Worm (Caenorhabditis elegans) whole organism, early embryonic: ENCODE results near the gene M02D8.6.

Source experiments
- B0310.2 ChIP-seq: sonication (generic microtip); optimal IDR thresholded peaks from 2 replicates; lab custom pipeline; 2016; ENCODE audit warnings: mild to moderate bottlenecking, missing genetic modification characterization, missing compliant biosample characterization
- F13C5.2 ChIP-seq: sonication (generic microtip); optimal IDR thresholded peaks from 2 replicates; lab custom pipeline; 2017; ENCODE audit warnings: mild to moderate bottlenecking, missing genetic modification characterization, inconsistent platforms, missing compliant biosample characterization
- aly-1 ChIP-seq: sonication (generic microtip); optimal IDR thresholded peaks from 2 replicates; lab custom pipeline; 2016; ENCODE audit warnings: missing genetic modification characterization, missing compliant biosample characterization
- ama-1 ChIP-seq: fragments of 150-350 bp; optimal IDR thresholded peaks from 2 replicates; lab custom pipeline; 2014
- ceh-13 ChIP-seq: fragments of 200-800 bp; sonication (Bioruptor generic); optimal IDR thresholded peaks from 2 replicates; lab custom pipeline; 2018; ENCODE audit warnings: mild to moderate bottlenecking, missing genetic modification characterization, missing compliant biosample characterization
- ceh-36 ChIP-seq: sonication (generic microtip); optimal IDR thresholded peaks from 2 replicates; lab custom pipeline; 2016; ENCODE audit warnings: missing genetic modification characterization, inconsistent platforms, missing compliant biosample characterization
- hmg-4 ChIP-seq: fragments of 200-800 bp; sonication (Bioruptor generic); optimal IDR thresholded peaks from 2 replicates; lab custom pipeline; 2018; ENCODE audit warnings: mild to moderate bottlenecking, missing genetic modification characterization, missing compliant biosample characterization
- hnd-1 ChIP-seq: sonication (generic microtip); optimal IDR thresholded peaks from 2 replicates; lab custom pipeline; 2016; ENCODE audit warnings: missing genetic modification characterization, missing compliant biosample characterization
- pes-1 ChIP-seq: fragments of 200-800 bp; sonication (Bioruptor generic); IDR thresholded peaks from 2 replicates; pipeline ENCODE4 v1.3.6; 2022; ENCODE audit warnings: missing genetic modification reagents, missing genetic modification characterization, missing compliant biosample characterization
- sea-1 ChIP-seq: fragments of 200-800 bp; sonication (Bioruptor generic); conservative IDR thresholded peaks from 2 replicates; pipeline ENCODE4 v1.3.6; 2022; ENCODE audit warnings: missing genetic modification characterization, missing compliant biosample characterization
- tbx-11 ChIP-seq: fragments of 200-800 bp; sonication (Bioruptor generic); IDR thresholded peaks from 2 replicates; pipeline ENCODE4 v1.3.6; 2022; ENCODE audit warnings: missing genetic modification characterization, missing compliant biosample characterization
- tbx-37 ChIP-seq: fragments of 200-800 bp; sonication (Bioruptor generic); conservative IDR thresholded peaks from 2 replicates; pipeline ENCODE4 v1.3.6; 2022; ENCODE audit warnings: missing genetic modification reagents, missing genetic modification characterization, missing compliant biosample characterization
- tra-4 ChIP-seq: sonication (generic microtip); optimal IDR thresholded peaks from 2 replicates; lab custom pipeline; 2017; ENCODE audit warnings: missing genetic modification characterization, missing compliant biosample characterization

ce11 chrX:8778558-8778957 lies 46.8 kb upstream of the M02D8.6 start, which contains the start of gene ZK721.4:
- no peak for TF ChIP-seq pes-1 (GFP tag; lab: Robert Waterston, UW)
- no peak for TF ChIP-seq ama-1 (lab: Kevin White, UChicago)
- no peak for TF ChIP-seq B0310.2
- no peak for TF ChIP-seq F13C5.2 (tag; lab: Kevin White, UChicago)
- TF ChIP-seq hnd-1 (tag; lab: Kevin White, UChicago) = no peak
- TF ChIP-seq tbx-37 (GFP tag; lab: Robert Waterston, UW) = no peak
- no peak for TF ChIP-seq ceh-13 (GFP tag; lab: Kevin White, UChicago)
- no peak for TF ChIP-seq hmg-4
- no peak for TF ChIP-seq tbx-11 (GFP tag; lab: Robert Waterston, UW)
- no peak for TF ChIP-seq tra-4 (tag; lab: Kevin White, UChicago)
- no peak for TF ChIP-seq sea-1 (GFP tag; lab: Robert Waterston, UW)
- no peak for TF ChIP-seq ceh-36 (tag; lab: Kevin White, UChicago)
- TF ChIP-seq aly-1 (tag; lab: Kevin White, UChicago) = no peak
